Worm (Caenorhabditis elegans): ENCODE data around the gene cbp-3.
A peak's percentile ranks its signal among the peaks of the same experiment; 100 is the strongest.

cbp-3 gene

ce11 chrIII:9941020-9941674, 27.4 kb downstream of the cbp-3 start, which contains the start of the genes K03H1.9 and K03H1.12:
Gene K03H1.9 (minus strand): TSS chrIII:9941490.
Gene K03H1.12 (plus strand): TSS chrIII:9941624.
- TF ChIP-seq fkh-10 (GFP tag; optimal IDR thresholded peaks at IDR 0.05) (no peak), ceh-22 (tag; optimal IDR thresholded peaks at IDR 0.05) (no peak), fax-1 (tag; optimal IDR thresholded peaks at IDR 0.05) (no peak), pha-4 (tag; optimal IDR thresholded peaks at IDR 0.05) (no peak), sox-2 (GFP tag; IDR thresholded peaks at IDR 0.05) (no peak), tbx-7 (tag; optimal IDR thresholded peaks at IDR 0.05) (no peak), fkh-6 (tag; optimal IDR thresholded peaks at IDR 0.05) (no peak), ets-4 (tag; optimal IDR thresholded peaks at IDR 0.05) (no peak), K02D7.2 (tag; optimal IDR thresholded peaks at IDR 0.05) (no peak), Y22D7AL.16 (tag; optimal IDR thresholded peaks at IDR 0.05) (no peak), ceh-14 (tag; optimal IDR thresholded peaks at IDR 0.05) (no peak), pqm-1 (tag; optimal IDR thresholded peaks at IDR 0.05) (no peak), ceh-45 (GFP tag; IDR thresholded peaks at IDR 0.05) (no peak), lim-6 (tag; optimal IDR thresholded peaks at IDR 0.05) (no peak), ceh-19 (GFP tag; optimal IDR thresholded peaks at IDR 0.05) (no peak), unc-42 (tag; optimal IDR thresholded peaks at IDR 0.05) (no peak), nhr-11 (tag; optimal IDR thresholded peaks at IDR 0.05) (no peak), unc-55 (GFP tag; optimal IDR thresholded peaks at IDR 0.05) (no peak)

ce11 chrIII:9944723-9945122, 30.9 kb downstream of the cbp-3 start, which contains the start of gene gln-2:
Gene gln-2 (minus strand): TSS chrIII:9944823.
- TF ChIP-seq ceh-14 (tag; optimal IDR thresholded peaks at IDR 0.05) = no peak
- TF ChIP-seq unc-3 (GFP tag; conservative IDR thresholded peaks at IDR 0.05) = no peak
- no peak for TF ChIP-seq unc-3 (tag; optimal IDR thresholded peaks at IDR 0.05)
- TF ChIP-seq che-1 (tag; optimal IDR thresholded peaks at IDR 0.05) = no peak
- no peak for TF ChIP-seq mec-3 (tag; optimal IDR thresholded peaks at IDR 0.05; ENCODE audit: borderline replicate concordance)
- no peak for TF ChIP-seq elt-2 (tag; optimal IDR thresholded peaks at IDR 0.05)

- no peak for TF ChIP-seq nhr-11 (tag; optimal IDR thresholded peaks at IDR 0.05)
- no peak for TF ChIP-seq nfya-1 (tag; optimal IDR thresholded peaks at IDR 0.05)
- TF ChIP-seq pat-9 (tag; optimal IDR thresholded peaks at IDR 0.05) = no peak
- no peak for TF ChIP-seq pqm-1 (tag; optimal IDR thresholded peaks at IDR 0.05)
- TF ChIP-seq unc-3 (GFP tag; conservative IDR thresholded peaks at IDR 0.05) = no peak
- no peak for TF ChIP-seq unc-3 (tag; optimal IDR thresholded peaks at IDR 0.05)
- no peak for TF ChIP-seq pha-2 (tag; optimal IDR thresholded peaks at IDR 0.05)
- no peak for TF ChIP-seq sox-4 (tag; optimal IDR thresholded peaks at IDR 0.05)
- no peak for TF ChIP-seq F13H6.1 (tag; optimal IDR thresholded peaks at IDR 0.05)
- TF ChIP-seq ceh-34 (tag; optimal IDR thresholded peaks at IDR 0.05) = no peak
Observed at ce11 chrIII:9946806-9947419, 33.1 kb downstream of the cbp-3 start, which contains the start of gene K03H1.7. Gene K03H1.7 (plus strand): TSS chrIII:9947405.

- TF ChIP-seq ztf-16 (tag; optimal IDR thresholded peaks at IDR 0.05) = no peak
- TF ChIP-seq pros-1 (tag; optimal IDR thresholded peaks at IDR 0.05) = no peak
- TF ChIP-seq unc-55 (GFP tag; optimal IDR thresholded peaks at IDR 0.05) = peak; percentile 52
- no peak for TF ChIP-seq ama-1 (optimal IDR thresholded peaks at IDR 0.05)
- peak; percentile 49 for TF ChIP-seq ceh-48 (tag; optimal IDR thresholded peaks at IDR 0.05)
- no peak for TF ChIP-seq tbx-2 (tag; optimal IDR thresholded peaks at IDR 0.05)
- no peak for TF ChIP-seq C08G9.2 (tag; optimal IDR thresholded peaks at IDR 0.05)
- no peak for TF ChIP-seq sox-4 (tag; optimal IDR thresholded peaks at IDR 0.05)
- no peak for TF ChIP-seq dve-1 (tag; optimal IDR thresholded peaks at IDR 0.05)
- TF ChIP-seq pag-3 (tag; optimal IDR thresholded peaks at IDR 0.05; ENCODE audit: borderline replicate concordance) = no peak
- no peak for TF ChIP-seq ceh-6 (GFP tag; optimal IDR thresholded peaks at IDR 0.05)
- TF ChIP-seq ahr-1 (tag; optimal IDR thresholded peaks at IDR 0.05) = no peak
- TF ChIP-seq hlh-8 (tag; optimal IDR thresholded peaks at IDR 0.05) = no peak
- no peak for TF ChIP-seq nhr-11 (tag; optimal IDR thresholded peaks at IDR 0.05)
- no peak for TF ChIP-seq pax-1 (tag; optimal IDR thresholded peaks at IDR 0.05)
- no peak for TF ChIP-seq elt-4 (tag; optimal IDR thresholded peaks at IDR 0.05)
Observed at ce11 chrIII:9950244-9950643, 36.5 kb downstream of the cbp-3 start, which contains the start of gene K03H1.13. Gene K03H1.13 (minus strand): TSS chrIII:9950344.
